Worm (Caenorhabditis elegans) whole organism, midembryonic: ENCODE results near the gene str-13.

Source experiments
- flt-1 ChIP-seq: fragments of 200-800 bp; sonication (Bioruptor generic); IDR thresholded peaks from 2 replicates; pipeline ENCODE4 v1.3.6; 2022; ENCODE audit warnings: missing genetic modification characterization, missing compliant biosample characterization
- med-1 ChIP-seq: sonication (generic microtip); optimal IDR thresholded peaks from 2 replicates; lab custom pipeline; 2017; ENCODE audit warnings: missing genetic modification characterization, mild to moderate bottlenecking, missing compliant biosample characterization, antibody characterized with exemption, missing genetic modification reagents; ENCODE audit not compliant: insufficient read depth
- ref-1 ChIP-seq: fragments of 200-800 bp; sonication (Bioruptor generic); conservative IDR thresholded peaks from 2 replicates; pipeline ENCODE4 v1.3.6; 2022; ENCODE audit warnings: missing genetic modification reagents, missing genetic modification characterization, missing compliant biosample characterization
- ztf-29 ChIP-seq: fragments of 200-800 bp; sonication (Bioruptor generic); IDR thresholded peaks from 2 replicates; pipeline ENCODE4 v1.3.6; 2022; ENCODE audit warnings: missing genetic modification reagents, missing genetic modification characterization, missing compliant biosample characterization

ce11 chrV:2694389-2694788 lies 32.6 kb downstream of the str-13 start, which contains the start of gene Y45G12B.2:
- no peak for TF ChIP-seq flt-1
- TF ChIP-seq ref-1 (GFP tag; lab: Robert Waterston, UW): no peak
- no peak for TF ChIP-seq med-1 (GFP tag; lab: Kevin White, UChicago)
- no peak for TF ChIP-seq ztf-29 (GFP tag; lab: Robert Waterston, UW)
